Worm (Caenorhabditis elegans) whole organism, L4 larva: Measurements from ENCODE around the gene F42D1.4.
A peak's percentile ranks its signal among the peaks of the same experiment; 100 is the strongest.

Source experiments
- D1046.2 ChIP-seq: fragments of 200-800 bp; sonication (Bioruptor generic); IDR thresholded peaks from 2 replicates; pipeline ENCODE4 v1.3.6; 2022; ENCODE audit warnings: missing genetic modification characterization, missing compliant biosample characterization
- F37D6.2 ChIP-seq: sonication (generic microtip); optimal IDR thresholded peaks from 2 replicates; lab custom pipeline; 2016; ENCODE audit warnings: mild to moderate bottlenecking, missing genetic modification characterization, missing compliant biosample characterization
- T26A8.4 ChIP-seq: fragments of 200-800 bp; sonication (Bioruptor generic); IDR thresholded peaks from 2 replicates; pipeline ENCODE4 v1.3.6; 2022; ENCODE audit warnings: missing genetic modification characterization, missing compliant biosample characterization
- Y5F2A.4 ChIP-seq: fragments of 200-800 bp; sonication (Bioruptor generic); optimal IDR thresholded peaks from 2 replicates; lab custom pipeline; 2018; ENCODE audit warnings: mild to moderate bottlenecking, missing genetic modification characterization, missing compliant biosample characterization
- aha-1 ChIP-seq: fragments of 150-350 bp; peaks from one replicate; lab custom pipeline; 2014; ENCODE audit warnings: missing biosample characterization, missing genetic modification characterization
- aly-2 ChIP-seq: sonication (generic microtip); optimal IDR thresholded peaks from 2 replicates; lab custom pipeline; 2018; ENCODE audit warnings: missing biosample characterization, missing genetic modification characterization
- ama-1 ChIP-seq: fragments of 150-350 bp; optimal IDR thresholded peaks from 2 replicates; lab custom pipeline; 2014; ENCODE audit warnings: inconsistent platforms, mixed read lengths
- arid-1 ChIP-seq: fragments of 200-800 bp; sonication (Bioruptor generic); conservative IDR thresholded peaks from 2 replicates; pipeline ENCODE4 v1.3.6; 2022; ENCODE audit warnings: missing genetic modification reagents, missing genetic modification characterization, missing compliant biosample characterization
- ceh-82 ChIP-seq: sonication (generic microtip); optimal IDR thresholded peaks from 2 replicates; lab custom pipeline; 2017; ENCODE audit warnings: missing biosample characterization, missing genetic modification characterization
- ctbp-1 ChIP-seq: fragments of 200-800 bp; sonication (Bioruptor generic); IDR thresholded peaks from 2 replicates; pipeline ENCODE4 v1.3.6; 2022; ENCODE audit warnings: missing genetic modification reagents, missing genetic modification characterization, missing compliant biosample characterization
- dmd-6 ChIP-seq: fragments of 200-800 bp; sonication (Bioruptor generic); IDR thresholded peaks from 2 replicates; pipeline ENCODE4 v1.3.6; 2022; ENCODE audit warnings: missing genetic modification reagents, missing genetic modification characterization, missing compliant biosample characterization
- dmd-8 ChIP-seq: fragments of 200-800 bp; sonication (Bioruptor generic); IDR thresholded peaks from 2 replicates; pipeline ENCODE4 v1.3.6; 2022; ENCODE audit warnings: missing genetic modification characterization, missing compliant biosample characterization
- dmd-9 ChIP-seq: fragments of 200-800 bp; sonication (Bioruptor generic); IDR thresholded peaks from 2 replicates; pipeline ENCODE4 v1.3.6; 2022; ENCODE audit warnings: missing genetic modification reagents, missing genetic modification characterization, missing compliant biosample characterization
- duxl-1 ChIP-seq: sonication (generic microtip); optimal IDR thresholded peaks from 2 replicates; lab custom pipeline; 2016; ENCODE audit warnings: mild to moderate bottlenecking, missing genetic modification characterization, moderate library complexity, missing compliant biosample characterization; ENCODE audit not compliant: poor library complexity
- egl-27 ChIP-seq: sonication (generic microtip); optimal IDR thresholded peaks from 3 replicates; lab custom pipeline; 2017; ENCODE audit warnings: missing biosample characterization, missing genetic modification reagents, missing genetic modification characterization
- fkh-10 ChIP-seq: fragments of 150-350 bp; optimal IDR thresholded peaks from 2 replicates; lab custom pipeline; 2014; ENCODE audit warnings: missing biosample characterization, missing genetic modification reagents, missing genetic modification characterization
- gei-8 ChIP-seq: fragments of 200-800 bp; sonication (Bioruptor generic); optimal IDR thresholded peaks from 2 replicates; lab custom pipeline; 2018; ENCODE audit warnings: mild to moderate bottlenecking, missing genetic modification characterization, missing compliant biosample characterization
- hmg-1.1 ChIP-seq: fragments of 200-800 bp; sonication (Bioruptor generic); IDR thresholded peaks from 2 replicates; pipeline ENCODE4 v1.3.6; 2022; ENCODE audit warnings: missing genetic modification reagents, missing genetic modification characterization, missing compliant biosample characterization
- lin-13 ChIP-seq: fragments of 150-350 bp; optimal IDR thresholded peaks from 2 replicates; lab custom pipeline; 2014; ENCODE audit warnings: missing biosample characterization, missing genetic modification reagents, missing genetic modification characterization
- lin-38 ChIP-seq: fragments of 200-800 bp; sonication (Bioruptor generic); IDR thresholded peaks from 2 replicates; pipeline ENCODE4 v1.3.6; 2022; ENCODE audit warnings: missing genetic modification reagents, missing genetic modification characterization, missing compliant biosample characterization
- lsy-2 ChIP-seq, 2 experiments: fragments of 150-350 bp in 1 of 2; sonication (generic microtip) in 1 of 2; optimal IDR thresholded peaks; 2 replicates each; lab custom pipeline; 2014 to 2017; ENCODE audit warnings: missing biosample characterization in 2 of 2, missing genetic modification characterization in 2 of 2
- mep-1 ChIP-seq: fragments of 150-350 bp; sonication (generic microtip); optimal IDR thresholded peaks from 3 replicates; lab custom pipeline; 2014; ENCODE audit warnings: missing biosample characterization, missing genetic modification characterization
- mes-2 ChIP-seq: sonication (generic microtip); optimal IDR thresholded peaks from 2 replicates; lab custom pipeline; 2016; ENCODE audit warnings: missing genotype, mild to moderate bottlenecking, missing genetic modification characterization, missing compliant biosample characterization; ENCODE audit not compliant: poor library complexity, severe bottlenecking
- nhr-102 ChIP-seq: sonication (generic microtip); optimal IDR thresholded peaks from 2 replicates; lab custom pipeline; 2016; ENCODE audit warnings: mild to moderate bottlenecking, missing genetic modification characterization, moderate library complexity, missing compliant biosample characterization
- nhr-237 ChIP-seq: sonication (generic microtip); optimal IDR thresholded peaks from 2 replicates; lab custom pipeline; 2017; ENCODE audit warnings: missing biosample characterization, missing genetic modification characterization
- nhr-28 ChIP-seq: fragments of 150-350 bp; optimal IDR thresholded peaks from 2 replicates; lab custom pipeline; 2014; ENCODE audit warnings: missing biosample characterization, missing genetic modification characterization
- nhr-6 ChIP-seq: fragments of 150-350 bp; optimal IDR thresholded peaks from 2 replicates; lab custom pipeline; 2014; ENCODE audit warnings: missing biosample characterization, missing genetic modification characterization
- nhr-76 ChIP-seq: fragments of 150-350 bp; optimal IDR thresholded peaks from 2 replicates; lab custom pipeline; 2014; ENCODE audit warnings: missing biosample characterization, missing genetic modification characterization
- nhr-77 ChIP-seq: fragments of 150-350 bp; optimal IDR thresholded peaks from 2 replicates; lab custom pipeline; 2014; ENCODE audit warnings: missing biosample characterization, missing genetic modification characterization
- sdz-12 ChIP-seq: fragments of 200-800 bp; sonication (Bioruptor generic); optimal IDR thresholded peaks from 2 replicates; lab custom pipeline; 2018; ENCODE audit warnings: mild to moderate bottlenecking, missing genetic modification characterization, missing compliant biosample characterization
- set-16 ChIP-seq: fragments of 200-800 bp; sonication (Bioruptor generic); IDR thresholded peaks from 2 replicates; pipeline ENCODE4 v1.3.6; 2022; ENCODE audit warnings: missing genetic modification reagents, missing genetic modification characterization, missing compliant biosample characterization
- skn-1 ChIP-seq: fragments of 150-350 bp; optimal IDR thresholded peaks from 2 replicates; lab custom pipeline; 2014; ENCODE audit warnings: missing biosample characterization, missing genetic modification characterization
- unc-62 ChIP-seq, 3 experiments: fragments of 150-350 bp in 1 of 3; sonication (generic microtip); optimal IDR thresholded peaks in 2 of 3; peaks in 1 of 3; 1 replicate in 1 of 3; 2 replicates in 2 of 3; lab custom pipeline; 2014 to 2017; ENCODE audit warnings: missing biosample characterization in 3 of 3, missing genetic modification characterization in 3 of 3, missing genetic modification reagents in 3 of 3, missing genotype in 1 of 3
- zfp-3 ChIP-seq: fragments of 200-800 bp; sonication (Bioruptor generic); conservative IDR thresholded peaks from 2 replicates; pipeline ENCODE4 v1.3.6; 2022; ENCODE audit warnings: missing genetic modification reagents, missing genetic modification characterization, missing compliant biosample characterization

F42D1.4 gene

ce11 chrX:14790320-14791048 is 16.6 kb upstream of the F42D1.4 start, which contains the start of gene tatn-1 (continued):
- TF ChIP-seq lin-13 (GFP tag; lab: Kevin White, UChicago): peak; percentile 30
- no peak for TF ChIP-seq D1046.2
- TF ChIP-seq skn-1 (tag; lab: Kevin White, UChicago): no peak
- TF ChIP-seq T26A8.4 (GFP tag; lab: Robert Waterston, UW): peak; percentile 65
- peak; percentile 80 for TF ChIP-seq gei-8 (GFP tag; lab: Kevin White, UChicago)
- no peak for TF ChIP-seq Y5F2A.4 (GFP tag; lab: Kevin White, UChicago)

- TF ChIP-seq aly-2 (no peak), duxl-1 (tag; lab: Kevin White, UChicago) (no peak), ceh-82 (tag; lab: Kevin White, UChicago) (no peak), ctbp-1 (GFP tag; lab: Robert Waterston, UW) (no peak), nhr-102 (tag; lab: Kevin White, UChicago) (no peak), dmd-8 (GFP tag; lab: Robert Waterston, UW) (peak; percentile 50; the same call in 1 of the 2 replicates), sdz-12 (GFP tag; lab: Kevin White, UChicago) (no peak), arid-1 (GFP tag; lab: Robert Waterston, UW) (no peak), set-16 (GFP tag; lab: Robert Waterston, UW) (peak; percentile 18; the same call in 1 of the 2 replicates), nhr-237 (tag; lab: Kevin White, UChicago) (no peak), fkh-10 (GFP tag; lab: Kevin White, UChicago) (no peak), lsy-2 (tag; optimal IDR thresholded peaks at IDR 0.05; lab: Kevin White, UChicago) (no peak), nhr-76 (tag; lab: Kevin White, UChicago) (no peak), aha-1 (peak; percentile 19), F37D6.2 (tag; lab: Kevin White, UChicago) (no peak), nhr-6 (tag; lab: Kevin White, UChicago) (no peak), egl-27 (tag; lab: Kevin White, UChicago) (no peak)
Observed at ce11 chrX:14791195-14791739, 15.8 kb upstream of the F42D1.4 start.

ce11 chrX:14792315-14793197 is 14.5 kb upstream of the F42D1.4 start:
- TF ChIP-seq mep-1 (peak; percentile 7), D1046.2 (0 out of 2 replicates have a peak, but pooled peaks have one; percentile 65), unc-62 (GFP tag; optimal IDR thresholded peaks at IDR 0.05 in 1 of 2; lab: Kevin White, UChicago) (peak in 1 of 2 experiments; percentile 76), unc-62 (tag; optimal IDR thresholded peaks at IDR 0.05; lab: Kevin White, UChicago) (no peak), dmd-9 (GFP tag; lab: Robert Waterston, UW) (no peak), hmg-1.1 (GFP tag; lab: Robert Waterston, UW) (no peak), nhr-77 (peak; percentile 75), mes-2 (tag; lab: Kevin White, UChicago) (no peak), lin-38 (GFP tag; lab: Robert Waterston, UW) (0 out of 2 replicates have a peak, but pooled peaks have one; percentile 8), zfp-3 (GFP tag; lab: Robert Waterston, UW) (peak; percentile 75; the same call in 1 of the 2 replicates), ama-1 (peak; percentile 12), dmd-6 (peak; percentile 10; the same call in 1 of the 2 replicates), nhr-28 (tag; lab: Kevin White, UChicago) (peak; percentile 47)
- TF ChIP-seq, all 104 proteins: peak for 9
